Worm (Caenorhabditis elegans): Measurements from ENCODE around the gene pycr-1.

ce11 chrX:12186592-12186991 is 40.0 kb downstream of the pycr-1 start:
- TF ChIP-seq fkh-10 (GFP tag; optimal IDR thresholded peaks at IDR 0.05) (no peak), hlh-15 (tag; optimal IDR thresholded peaks at IDR 0.05) (no peak), pag-3 (tag; optimal IDR thresholded peaks at IDR 0.05; ENCODE audit: borderline replicate concordance) (no peak)

Measured in whole organism, late embryonic.